Fruit fly (Drosophila melanogaster) whole organism, embryonic: ENCODE data around the gene Spn27A.

Experiments used
- HLH54F ChIP-seq: fragments of 200-800 bp; sonication (Bioruptor generic); optimal IDR thresholded peaks from 3 replicates; lab custom pipeline; 2016; ENCODE audit warnings: missing biosample characterization, missing genetic modification characterization
- tx ChIP-seq: fragments of 200-800 bp; sonication (Bioruptor generic); optimal IDR thresholded peaks from 2 replicates; lab custom pipeline; 2016; ENCODE audit warnings: missing biosample characterization, missing genetic modification characterization

- TF ChIP-seq HLH54F (GFP tag; lab: Kevin White, UChicago), result peak; percentile 85
- peak; percentile 85 for TF ChIP-seq tx (GFP tag; lab: Kevin White, UChicago)
Measured at dm6 chr2L:6683992-6684882, 11.1 kb upstream of the Spn27A start, which contains the start of gene Nhe3.
